Fruit fly (Drosophila melanogaster) whole organism, wandering third instar larva: ENCODE measurements around the gene CG13409.

Experiments
- Abd-B ChIP-seq: fragments of >200 bp; optimal IDR thresholded peaks from 2 replicates; lab custom pipeline; 2017; ENCODE audit warnings: missing biosample characterization, missing genetic modification characterization
- CG32264 ChIP-seq: fragments of 200-800 bp; sonication (Bioruptor generic); optimal IDR thresholded peaks from 2 replicates; lab custom pipeline; 2016; ENCODE audit warnings: missing biosample characterization, missing genetic modification characterization
- OdsH ChIP-seq: fragments of 200-800 bp; sonication (Bioruptor generic); optimal IDR thresholded peaks from 2 replicates; lab custom pipeline; 2016; ENCODE audit warnings: missing biosample characterization, mild to moderate bottlenecking, missing genetic modification characterization
- Rel ChIP-seq, 2 experiments: fragments of 200-800 bp; sonication (Bioruptor generic) in 1 of 2; optimal IDR thresholded peaks; 2 replicates in 1 of 2; 3 replicates in 1 of 2; lab custom pipeline; 2016 to 2019; ENCODE audit warnings: mild to moderate bottlenecking in 2 of 2, missing biosample characterization in 2 of 2, missing genetic modification characterization in 2 of 2, moderate library complexity in 1 of 2
- Sp1 ChIP-seq: fragments of 200-800 bp; sonication (Bioruptor generic); optimal IDR thresholded peaks from 3 replicates; lab custom pipeline; 2019; ENCODE audit warnings: missing biosample characterization, mild to moderate bottlenecking, missing genetic modification characterization, moderate library complexity
- rgr ChIP-seq: fragments of 200-800 bp; sonication (Bioruptor generic); optimal IDR thresholded peaks from 3 replicates; lab custom pipeline; 2016; ENCODE audit warnings: missing biosample characterization, mild to moderate bottlenecking, missing genetic modification characterization
- sv ChIP-seq: fragments of 200-800 bp; sonication (Bioruptor generic); optimal IDR thresholded peaks from 3 replicates; lab custom pipeline; 2016; ENCODE audit warnings: missing biosample characterization, missing genetic modification characterization
- tai ChIP-seq: sonication (Bioruptor generic); optimal IDR thresholded peaks from 2 replicates; lab custom pipeline; 2016; ENCODE audit warnings: missing biosample characterization, missing genetic modification characterization
- woc ChIP-seq: sonication (Bioruptor generic); optimal IDR thresholded peaks from 2 replicates; lab custom pipeline; 2016; ENCODE audit warnings: missing biosample characterization, mild to moderate bottlenecking, missing genetic modification characterization

- TF ChIP-seq tai (GFP tag; lab: Kevin White, UChicago) = no peak
- TF ChIP-seq rgr (GFP tag; lab: Kevin White, UChicago) = no peak
- TF ChIP-seq Abd-B (GFP tag; lab: Kevin White, UChicago) = no peak
- TF ChIP-seq OdsH (GFP tag; lab: Kevin White, UChicago) = no peak
- no peak for TF ChIP-seq CG32264 (GFP tag; lab: Kevin White, UChicago)
- TF ChIP-seq Rel (GFP tag; optimal IDR thresholded peaks at IDR 0.05; lab: Kevin White, UChicago) = no peak
- no peak for TF ChIP-seq Rel (tag; optimal IDR thresholded peaks at IDR 0.05; lab: Kevin White, UChicago)
- no peak for TF ChIP-seq sv
- TF ChIP-seq woc (GFP tag; lab: Kevin White, UChicago) = no peak
- no peak for TF ChIP-seq Sp1 (GFP tag; lab: Kevin White, UChicago)
Measured at dm6 chr3R:21998877-21999276, 32.8 kb downstream of the CG13409 start.
